Worm (Caenorhabditis elegans): Measurements from ENCODE around the gene F14H3.15.

Gene F14H3.15

DNA sequence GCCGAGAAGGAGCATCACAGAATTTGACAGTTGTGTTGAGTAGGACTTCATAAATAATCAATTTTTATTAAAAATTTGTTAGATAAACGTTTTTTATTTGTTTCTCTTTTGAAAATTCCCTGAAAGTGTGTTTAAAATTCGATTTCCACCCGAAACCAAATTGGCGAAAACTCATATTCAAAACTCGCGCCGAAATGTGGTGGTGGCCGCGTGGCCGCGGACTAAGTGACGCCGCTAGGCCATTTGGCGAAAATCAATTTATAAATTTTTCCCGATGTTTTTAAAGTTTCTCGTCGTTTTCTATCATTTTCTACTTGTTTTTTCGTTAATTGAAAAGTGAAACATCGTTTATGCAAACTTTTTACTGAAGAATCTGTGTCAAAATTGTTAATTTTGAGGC is 37.4 kb downstream of the F14H3.15 start (continued):
- TF ChIP-seq zag-1 (tag; optimal IDR thresholded peaks at IDR 0.05) (no peak), ceh-90 (tag; optimal IDR thresholded peaks at IDR 0.05) (peak; percentile 87), fkh-4 (tag; optimal IDR thresholded peaks at IDR 0.05; ENCODE audit: borderline replicate concordance) (peak; percentile 60), lsy-2 (tag; optimal IDR thresholded peaks at IDR 0.05) (no peak), nhr-76 (tag; optimal IDR thresholded peaks at IDR 0.05) (no peak), fkh-10 (GFP tag; optimal IDR thresholded peaks at IDR 0.05) (no peak), isw-1 (GFP tag; IDR thresholded peaks at IDR 0.05) (peak; percentile 49), mab-9 (GFP tag; IDR thresholded peaks at IDR 0.05) (no peak), ztf-11 (tag; optimal IDR thresholded peaks at IDR 0.05) (peak in 1 of 2 experiments; percentile 82), pax-3 (tag; optimal IDR thresholded peaks at IDR 0.05) (peak; percentile 40), dpl-1 (GFP tag; optimal IDR thresholded peaks at IDR 0.05) (peak; percentile 82 to 91 (median 88)), lin-13 (GFP tag; optimal IDR thresholded peaks at IDR 0.05) (no peak), nhr-77 (tag; optimal IDR thresholded peaks at IDR 0.05) (no peak), lin-15B (tag; optimal IDR thresholded peaks at IDR 0.05) (no peak), unc-30 (tag; optimal IDR thresholded peaks at IDR 0.05) (no peak), fkh-8 (tag; optimal IDR thresholded peaks at IDR 0.05) (no peak), ceh-82 (tag; optimal IDR thresholded peaks at IDR 0.05) (peak; percentile 15 to 52 (median 36)), ceh-88 (GFP tag; IDR thresholded peaks at IDR 0.05) (no peak), ces-1 (GFP tag; optimal IDR thresholded peaks at IDR 0.05) (no peak), mdl-1 (tag; optimal IDR thresholded peaks at IDR 0.05) (no peak), xbp-1 (tag; optimal IDR thresholded peaks at IDR 0.05) (peak; percentile 55), efl-3 (GFP tag; optimal IDR thresholded peaks at IDR 0.05) (no peak), efl-1 (optimal IDR thresholded peaks at IDR 0.05) (peak; percentile 92 to 95), efl-1 (GFP tag; optimal IDR thresholded peaks at IDR 0.05 in 1 of 2) (peak; percentile 92 to 99), rnt-1 (tag; optimal IDR thresholded peaks at IDR 0.05) (peak; percentile 96), sox-4 (tag; optimal IDR thresholded peaks at IDR 0.05) (peak; percentile 51), zip-4 (GFP tag; optimal IDR thresholded peaks at IDR 0.05) (no peak), nhr-47 (tag; optimal IDR thresholded peaks at IDR 0.05) (peak; percentile 73), Y116A8C.19 (tag; optimal IDR thresholded peaks at IDR 0.05; ENCODE audit: borderline replicate concordance) (peak; percentile 30), alr-1 (tag; optimal IDR thresholded peaks at IDR 0.05; ENCODE audit: borderline replicate concordance) (no peak), unc-62 (GFP tag; optimal IDR thresholded peaks at IDR 0.05) (no peak), snpc-4 (tag; optimal IDR thresholded peaks at IDR 0.05) (peak; percentile 68), nhr-85 (tag) (peak; percentile 76), ama-1 (optimal IDR thresholded peaks at IDR 0.05) (no peak), irx-1 (tag; optimal IDR thresholded peaks at IDR 0.05) (peak; percentile 72), nhr-84 (tag; optimal IDR thresholded peaks at IDR 0.05) (no peak), hpl-2 (GFP tag; optimal IDR thresholded peaks at IDR 0.05) (no peak), ztf-4 (tag; optimal IDR thresholded peaks at IDR 0.05) (no peak), vab-15 (tag; optimal IDR thresholded peaks at IDR 0.05) (no peak), aly-2 (tag; optimal IDR thresholded peaks at IDR 0.05) (no peak)

DNA sequence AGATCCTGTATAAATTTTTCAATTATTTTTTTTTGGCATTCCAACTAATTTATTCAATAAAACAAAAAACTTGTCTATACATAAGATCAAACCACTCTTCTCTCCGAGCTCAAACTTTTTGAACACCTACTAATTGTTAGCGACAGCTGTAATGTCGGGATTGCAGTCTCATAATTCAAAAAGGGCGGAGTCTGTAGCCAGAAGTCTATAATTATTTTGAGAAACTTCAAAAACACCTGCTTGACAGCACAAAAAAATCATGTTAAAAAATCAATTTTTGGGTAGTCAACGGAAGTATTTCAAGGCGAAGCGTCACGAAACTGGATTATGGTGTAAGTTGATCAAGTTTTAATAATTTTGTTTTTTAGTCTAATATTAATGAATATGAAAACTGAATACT is 40.0 kb downstream of the F14H3.15 start, which contains the start of gene srx-44:
Gene srx-44 (plus strand): TSS at position 301 of the 400 bp plus-strand sequence.
- TF ChIP-seq nhr-19 (GFP tag; conservative IDR thresholded peaks at IDR 0.05): no peak
- no peak for TF ChIP-seq elt-2 (tag; optimal IDR thresholded peaks at IDR 0.05)
- TF ChIP-seq lin-14 (GFP tag; optimal IDR thresholded peaks at IDR 0.05): no peak
- no peak for TF ChIP-seq ceh-88 (GFP tag; IDR thresholded peaks at IDR 0.05)
- no peak for TF ChIP-seq snpc-4 (tag; optimal IDR thresholded peaks at IDR 0.05)
- no peak for TF ChIP-seq ztf-4 (tag; optimal IDR thresholded peaks at IDR 0.05)
- TF ChIP-seq nhr-76 (tag; optimal IDR thresholded peaks at IDR 0.05): no peak
- TF ChIP-seq zag-1 (tag; optimal IDR thresholded peaks at IDR 0.05): no peak
- no peak for TF ChIP-seq C34B4.2 (tag; optimal IDR thresholded peaks at IDR 0.05)
- TF ChIP-seq isw-1 (GFP tag; IDR thresholded peaks at IDR 0.05): no peak
- TF ChIP-seq sup-37 (GFP tag; optimal IDR thresholded peaks at IDR 0.05): no peak
- TF ChIP-seq elt-3 (tag; optimal IDR thresholded peaks at IDR 0.05): no peak

Measured in whole organism, L1 larva.